Worm (Caenorhabditis elegans): Measurements from ENCODE around the gene C27D6.1.
A peak's percentile ranks its signal among the peaks of the same experiment; 100 is the strongest.

Gene C27D6.1

ce11 chrII:5172451-5172850 lies at the start of gene C27D6.1:
TSS of gene C27D6.1 (plus strand) at chrII:5172751.
- TF ChIP-seq skn-1 (tag; optimal IDR thresholded peaks at IDR 0.05) (no peak), nhr-237 (tag; optimal IDR thresholded peaks at IDR 0.05) (no peak), aha-1 (tag; optimal IDR thresholded peaks at IDR 0.05) (no peak), jun-1 (tag; optimal IDR thresholded peaks at IDR 0.05) (no peak), lin-35 (GFP tag; optimal IDR thresholded peaks at IDR 0.05) (no peak), irx-1 (tag; optimal IDR thresholded peaks at IDR 0.05) (no peak)

ce11 chrII:5130081-5130480 lies 42.5 kb upstream of the C27D6.1 start, which contains the start of gene lgc-56:
TSS of gene lgc-56 (plus strand) at chrII:5130381.
- TF ChIP-seq snpc-4 (tag; optimal IDR thresholded peaks at IDR 0.05) (no peak), swsn-7 (tag; optimal IDR thresholded peaks at IDR 0.05) (no peak), ceh-88 (GFP tag; IDR thresholded peaks at IDR 0.05) (no peak), ztf-4 (tag; optimal IDR thresholded peaks at IDR 0.05) (no peak), egl-13 (tag; optimal IDR thresholded peaks at IDR 0.05) (no peak), dpl-1 (GFP tag; optimal IDR thresholded peaks at IDR 0.05) (no peak), ets-5 (GFP tag; IDR thresholded peaks at IDR 0.05) (no peak), grh-1 (GFP tag; IDR thresholded peaks at IDR 0.05) (no peak)

ce11 chrII:5131800-5132199 lies 40.8 kb upstream of the C27D6.1 start:
- TF ChIP-seq nhr-47 (tag; optimal IDR thresholded peaks at IDR 0.05) = no peak
- no peak for TF ChIP-seq jun-1 (tag; optimal IDR thresholded peaks at IDR 0.05)
- TF ChIP-seq pax-3 (tag; optimal IDR thresholded peaks at IDR 0.05) = no peak
- TF ChIP-seq elt-2 (tag; optimal IDR thresholded peaks at IDR 0.05) = no peak
- no peak for TF ChIP-seq ceh-63 (GFP tag; optimal IDR thresholded peaks at IDR 0.05)
- TF ChIP-seq sptf-1 (tag; optimal IDR thresholded peaks at IDR 0.05) = no peak
- TF ChIP-seq nhr-76 (tag; optimal IDR thresholded peaks at IDR 0.05) = no peak
- no peak for TF ChIP-seq hlh-17 (GFP tag; optimal IDR thresholded peaks at IDR 0.05; ENCODE audit: borderline replicate concordance)
- TF ChIP-seq lin-39 (tag; optimal IDR thresholded peaks at IDR 0.05) = no peak
- no peak for TF ChIP-seq lin-14 (GFP tag; optimal IDR thresholded peaks at IDR 0.05)
- no peak for TF ChIP-seq fkh-4 (tag; optimal IDR thresholded peaks at IDR 0.05; ENCODE audit: borderline replicate concordance)
- no peak for TF ChIP-seq zip-4 (GFP tag; optimal IDR thresholded peaks at IDR 0.05)
- no peak for TF ChIP-seq ets-5 (GFP tag; IDR thresholded peaks at IDR 0.05)
- no peak for TF ChIP-seq egl-27 (tag; optimal IDR thresholded peaks at IDR 0.05)
- TF ChIP-seq ces-1 (GFP tag; optimal IDR thresholded peaks at IDR 0.05) = no peak
- TF ChIP-seq zag-1 (tag; optimal IDR thresholded peaks at IDR 0.05) = no peak
- no peak for TF ChIP-seq ztf-11 (tag; optimal IDR thresholded peaks at IDR 0.05)
- no peak for TF ChIP-seq mef-2 (tag; optimal IDR thresholded peaks at IDR 0.05)
- no peak for TF ChIP-seq sup-37 (GFP tag; optimal IDR thresholded peaks at IDR 0.05)
- no peak for TF ChIP-seq lin-13 (GFP tag; optimal IDR thresholded peaks at IDR 0.05)

- TF ChIP-seq ceh-8 (GFP tag; optimal IDR thresholded peaks at IDR 0.05) = peak; percentile 71
- no peak for TF ChIP-seq fos-1 (tag; optimal IDR thresholded peaks at IDR 0.05)
- TF ChIP-seq fkh-8 (tag; optimal IDR thresholded peaks at IDR 0.05) = peak; percentile 66
- peak; percentile 40 for TF ChIP-seq nhr-71 (tag; optimal IDR thresholded peaks at IDR 0.05)
Observed at ce11 chrII:5136296-5136767, 36.2 kb upstream of the C27D6.1 start, which contains the start of gene F58A6.2. TSS of gene F58A6.2 (plus strand) at chrII:5136717.

Measured in whole organism, L1 larva.